Worm (Caenorhabditis elegans) whole organism, mixed stage, embryonic: ENCODE data around the gene nhr-88.

Source experiments
- elt-3 ChIP-seq: fragments of 150-350 bp; optimal IDR thresholded peaks from 2 replicates; lab custom pipeline; 2014; ENCODE audit warnings: missing biosample characterization, missing genetic modification characterization
- lin-13 ChIP-seq: fragments of 150-350 bp; optimal IDR thresholded peaks from 2 replicates; lab custom pipeline; 2014; ENCODE audit warnings: missing biosample characterization, missing genetic modification characterization
- nhr-237 ChIP-seq: fragments of 150-350 bp; optimal IDR thresholded peaks from 2 replicates; lab custom pipeline; 2014; ENCODE audit warnings: missing biosample characterization, missing genetic modification characterization
- nhr-28 ChIP-seq: fragments of 150-350 bp; optimal IDR thresholded peaks from 2 replicates; lab custom pipeline; 2014; ENCODE audit warnings: missing biosample characterization, missing genetic modification characterization
- snpc-4 ChIP-seq: fragments of 150-350 bp; optimal IDR thresholded peaks from 2 replicates; lab custom pipeline; 2014; ENCODE audit warnings: missing biosample characterization, missing genetic modification characterization
- unc-39 ChIP-seq: fragments of 150-350 bp; optimal IDR thresholded peaks from 2 replicates; lab custom pipeline; 2014; ENCODE audit warnings: missing biosample characterization, missing genetic modification characterization
- ztf-11 ChIP-seq: fragments of 150-350 bp; optimal IDR thresholded peaks from 2 replicates; lab custom pipeline; 2014; ENCODE audit warnings: missing biosample characterization, missing genetic modification characterization

ce11 chrII:2996721-2997120, 20.3 kb downstream of the nhr-88 start, which contains the start of gene lido-8:
- no peak for TF ChIP-seq elt-3 (tag; lab: Kevin White, UChicago)
- TF ChIP-seq lin-13 (tag; lab: Kevin White, UChicago) = no peak
- TF ChIP-seq ztf-11 (tag; lab: Kevin White, UChicago) = no peak
- no peak for TF ChIP-seq unc-39 (tag; lab: Kevin White, UChicago)
- TF ChIP-seq nhr-237 (tag; lab: Kevin White, UChicago) = no peak
- TF ChIP-seq nhr-28 (tag; lab: Kevin White, UChicago) = no peak
- no peak for TF ChIP-seq snpc-4 (tag; lab: Kevin White, UChicago)
